Fruit fly (Drosophila melanogaster) whole organism, embryonic: Measurements from ENCODE around the gene VhaM9.7-d.

ENCODE experiments used
- Antp ChIP-seq: fragments of 200-800 bp; sonication (Bioruptor generic); optimal IDR thresholded peaks from 3 replicates; lab custom pipeline; 2016; ENCODE audit warnings: missing biosample characterization, missing genetic modification characterization
- Atf-2 ChIP-seq: fragments of 200-800 bp; sonication (Bioruptor generic); optimal IDR thresholded peaks from 2 replicates; lab custom pipeline; 2016; ENCODE audit warnings: missing biosample characterization, missing genetic modification characterization
- CG10565 ChIP-seq: fragments of 200-800 bp; sonication (Bioruptor generic); optimal IDR thresholded peaks from 3 replicates; lab custom pipeline; 2016; ENCODE audit warnings: missing biosample characterization, mild to moderate bottlenecking, missing genetic modification characterization
- CG11085 ChIP-seq: fragments of 200-800 bp; sonication (Bioruptor generic); IDR thresholded peaks from 2 replicates; pipeline ENCODE4 v1.3.6; 2022; ENCODE audit warnings: missing biosample characterization, missing genetic modification characterization
- CG11456 ChIP-seq: fragments of 200-800 bp; sonication (Bioruptor generic); IDR thresholded peaks from 3 replicates; pipeline ENCODE4 v1.3.6; 2022; ENCODE audit warnings: missing biosample characterization, missing genetic modification characterization
- CG11723 ChIP-seq: fragments of 200-800 bp; sonication (Bioruptor generic); optimal IDR thresholded peaks from 2 replicates; lab custom pipeline; 2017; ENCODE audit warnings: missing biosample characterization, mild to moderate bottlenecking, missing genetic modification characterization
- CG13424 ChIP-seq: fragments of 200-800 bp; sonication (Bioruptor generic); optimal IDR thresholded peaks from 2 replicates; lab custom pipeline; 2019; ENCODE audit warnings: missing biosample characterization, mild to moderate bottlenecking, missing genetic modification characterization, moderate library complexity
- CG14014 ChIP-seq: fragments of 200-800 bp; sonication (Bioruptor generic); IDR thresholded peaks from 2 replicates; pipeline ENCODE4 v1.3.6; 2022; ENCODE audit warnings: missing biosample characterization, missing genetic modification characterization
- CG14050 ChIP-seq: fragments of 200-800 bp; sonication (Bioruptor generic); IDR thresholded peaks from 3 replicates; pipeline ENCODE4 v1.3.6; 2022; ENCODE audit warnings: missing biosample characterization, missing genetic modification characterization
- CG14441 ChIP-seq: fragments of 200-800 bp; sonication (Bioruptor generic); IDR thresholded peaks from 2 replicates; pipeline ENCODE4 v1.3.6; 2022; ENCODE audit warnings: missing biosample characterization, missing genetic modification characterization
- CG17359 ChIP-seq: fragments of 200-800 bp; sonication (Bioruptor generic); optimal IDR thresholded peaks from 3 replicates; lab custom pipeline; 2018; ENCODE audit warnings: missing biosample characterization, mild to moderate bottlenecking, missing genetic modification characterization, moderate library complexity
- CG17385 ChIP-seq: fragments of 200-800 bp; sonication (Bioruptor generic); optimal IDR thresholded peaks from 3 replicates; lab custom pipeline; 2018; ENCODE audit warnings: missing biosample characterization, mild to moderate bottlenecking, missing genetic modification characterization
- CG1832 ChIP-seq: fragments of 200-800 bp; sonication (Bioruptor generic); optimal IDR thresholded peaks from 2 replicates; lab custom pipeline; 2017; ENCODE audit warnings: missing biosample characterization, mild to moderate bottlenecking, missing genetic modification characterization, inconsistent platforms
- CG18599 ChIP-seq: fragments of 200-800 bp; sonication (Bioruptor generic); optimal IDR thresholded peaks from 3 replicates; lab custom pipeline; 2017; ENCODE audit warnings: missing biosample characterization, missing genetic modification characterization, mild to moderate bottlenecking, moderate library complexity, missing genetic modification reagents
- CG30403 ChIP-seq: fragments of 200-800 bp; sonication (Bioruptor generic); optimal IDR thresholded peaks from 3 replicates; lab custom pipeline; 2016; ENCODE audit warnings: missing biosample characterization, missing genetic modification characterization
- CG31224 ChIP-seq: fragments of 200-800 bp; sonication (Bioruptor generic); IDR thresholded peaks from 2 replicates; pipeline ENCODE4 v1.3.6; 2022; ENCODE audit warnings: missing biosample characterization, missing genetic modification characterization
- CG32772 ChIP-seq: fragments of 200-800 bp; sonication (Bioruptor generic); IDR thresholded peaks from 2 replicates; pipeline ENCODE4 v1.3.6; 2022; ENCODE audit warnings: missing biosample characterization, missing genetic modification characterization
- CG33213 ChIP-seq: fragments of 200-800 bp; sonication (Bioruptor generic); optimal IDR thresholded peaks from 3 replicates; lab custom pipeline; 2016; ENCODE audit warnings: missing biosample characterization, missing genetic modification characterization
- CG7556 ChIP-seq: fragments of 200-800 bp; sonication (Bioruptor generic); optimal IDR thresholded peaks from 2 replicates; lab custom pipeline; 2017; ENCODE audit warnings: missing biosample characterization, mild to moderate bottlenecking, missing genetic modification characterization
- CG8359 ChIP-seq: fragments of 200-800 bp; sonication (Bioruptor generic); optimal IDR thresholded peaks from 2 replicates; lab custom pipeline; 2017; ENCODE audit warnings: missing biosample characterization, mild to moderate bottlenecking, missing genetic modification characterization, borderline replicate concordance
- CG9932 ChIP-seq: fragments of 200-800 bp; sonication (Bioruptor generic); IDR thresholded peaks from 2 replicates; pipeline ENCODE4 v1.3.6; 2022; ENCODE audit warnings: missing biosample characterization, missing genetic modification characterization
- D19A ChIP-seq: fragments of 200-800 bp; optimal IDR thresholded peaks from 3 replicates; lab custom pipeline; 2019; ENCODE audit warnings: missing biosample characterization, mild to moderate bottlenecking, missing genetic modification characterization, moderate library complexity
- Elba2 ChIP-seq: fragments of 200-800 bp; sonication (Bioruptor generic); optimal IDR thresholded peaks from 3 replicates; lab custom pipeline; 2016; ENCODE audit warnings: missing biosample characterization, missing genetic modification characterization
- Ets65A ChIP-seq: fragments of 200-800 bp; sonication (Bioruptor generic); peaks from one replicate; lab custom pipeline; 2016; ENCODE audit warnings: missing biosample characterization, missing genetic modification characterization
- Hmx ChIP-seq: fragments of 200-800 bp; sonication (Bioruptor generic); optimal IDR thresholded peaks from 2 replicates; lab custom pipeline; 2016; ENCODE audit warnings: missing biosample characterization, missing genetic modification characterization
- Oaz ChIP-seq: fragments of 200-800 bp; sonication (Bioruptor generic); IDR thresholded peaks from 2 replicates; pipeline ENCODE4 v1.3.6; 2022; ENCODE audit warnings: missing biosample characterization, missing genetic modification characterization
- PHDP ChIP-seq: fragments of 200-800 bp; sonication (Bioruptor generic); optimal IDR thresholded peaks from 3 replicates; lab custom pipeline; 2018; ENCODE audit warnings: missing biosample characterization, mild to moderate bottlenecking, missing genetic modification characterization, moderate library complexity
- Side ChIP-seq: fragments of 200-800 bp; sonication (Bioruptor generic); optimal IDR thresholded peaks from 2 replicates; lab custom pipeline; 2016; ENCODE audit warnings: missing biosample characterization, missing genetic modification characterization
- Ssrp ChIP-seq: fragments of 200-800 bp; sonication (Bioruptor generic); optimal IDR thresholded peaks from 2 replicates; lab custom pipeline; 2018; ENCODE audit warnings: missing biosample characterization, mild to moderate bottlenecking, missing genetic modification characterization, moderate library complexity
- Taf1 ChIP-seq: fragments of 200-800 bp; sonication (Bioruptor generic); IDR thresholded peaks from 2 replicates; pipeline ENCODE4 v1.3.6; 2022; ENCODE audit warnings: missing biosample characterization, missing genetic modification characterization
- abd-A ChIP-seq: fragments of 200-800 bp; sonication (Bioruptor generic); optimal IDR thresholded peaks from 3 replicates; lab custom pipeline; 2019; ENCODE audit warnings: missing biosample characterization, mild to moderate bottlenecking, missing genetic modification characterization, moderate library complexity
- ash1 ChIP-seq: fragments of 200-800 bp; sonication (Bioruptor generic); optimal IDR thresholded peaks from 2 replicates; lab custom pipeline; 2018; ENCODE audit warnings: missing biosample characterization, mild to moderate bottlenecking, missing genetic modification characterization
- bowl ChIP-seq: fragments of 200-800 bp; sonication (Bioruptor generic); IDR thresholded peaks from 2 replicates; pipeline ENCODE4 v1.3.6; 2022; ENCODE audit warnings: missing biosample characterization, missing genetic modification characterization
- chn ChIP-seq: fragments of 200-800 bp; sonication (Bioruptor generic); optimal IDR thresholded peaks from 2 replicates; lab custom pipeline; 2016; ENCODE audit warnings: missing biosample characterization, missing genetic modification characterization
- disco-r ChIP-seq: fragments of 200-800 bp; sonication (Bioruptor generic); optimal IDR thresholded peaks from 2 replicates; lab custom pipeline; 2016; ENCODE audit warnings: missing biosample characterization, missing genetic modification characterization
- fd64A ChIP-seq: fragments of 200-800 bp; sonication (Bioruptor generic); optimal IDR thresholded peaks from 3 replicates; lab custom pipeline; 2018; ENCODE audit warnings: missing biosample characterization, mild to moderate bottlenecking, missing genetic modification characterization
- gro ChIP-seq: fragments of 200-800 bp; sonication (Bioruptor generic); optimal IDR thresholded peaks from 2 replicates; lab custom pipeline; 2016; ENCODE audit warnings: missing biosample characterization, missing genetic modification characterization
- nmo ChIP-seq: fragments of 200-800 bp; sonication (Bioruptor generic); optimal IDR thresholded peaks from 2 replicates; lab custom pipeline; 2018; ENCODE audit warnings: missing biosample characterization, mild to moderate bottlenecking, missing genetic modification characterization, moderate library complexity
- odd ChIP-seq: fragments of 200-800 bp; sonication (Bioruptor generic); optimal IDR thresholded peaks from 2 replicates; lab custom pipeline; 2017; ENCODE audit warnings: missing biosample characterization, mild to moderate bottlenecking, missing genetic modification characterization
- ro ChIP-seq: fragments of 200-800 bp; sonication (Bioruptor generic); IDR thresholded peaks from 2 replicates; pipeline ENCODE4 v1.3.6; 2022; ENCODE audit warnings: missing biosample characterization, missing genetic modification characterization
- sd ChIP-seq: fragments of 200-800 bp; sonication (Bioruptor generic); optimal IDR thresholded peaks from 3 replicates; lab custom pipeline; 2018; ENCODE audit warnings: missing biosample characterization, mild to moderate bottlenecking, missing genetic modification characterization, moderate library complexity
- seq ChIP-seq: fragments of 200-800 bp; sonication (Bioruptor generic); IDR thresholded peaks from 2 replicates; pipeline ENCODE4 v1.3.6; 2022; ENCODE audit warnings: missing biosample characterization, missing genetic modification characterization
- sima ChIP-seq: fragments of 200-800 bp; sonication (Bioruptor generic); optimal IDR thresholded peaks from 2 replicates; lab custom pipeline; 2016; ENCODE audit warnings: missing biosample characterization, missing genetic modification characterization
- slou ChIP-seq: fragments of 200-800 bp; sonication (Bioruptor generic); optimal IDR thresholded peaks from 3 replicates; lab custom pipeline; 2016; ENCODE audit warnings: missing biosample characterization, missing genetic modification characterization
- sna ChIP-seq: fragments of 200-800 bp; sonication (Bioruptor generic); IDR thresholded peaks from 2 replicates; pipeline ENCODE4 v1.3.6; 2022; ENCODE audit warnings: missing biosample characterization, missing genetic modification characterization; ENCODE audit not compliant: partially characterized antibody
- tna ChIP-seq: fragments of 200-800 bp; sonication (Bioruptor generic); IDR thresholded peaks from 2 replicates; pipeline ENCODE4 v1.3.6; 2022; ENCODE audit warnings: missing biosample characterization, missing genetic modification characterization; ENCODE audit not compliant: partially characterized antibody
- toy ChIP-seq: fragments of 200-800 bp; sonication (Bioruptor generic); IDR thresholded peaks from 2 replicates; pipeline ENCODE4 v1.3.6; 2022; ENCODE audit warnings: missing biosample characterization, missing genetic modification characterization
- usp ChIP-seq: fragments of >200 bp; optimal IDR thresholded peaks from 2 replicates; lab custom pipeline; 2017; ENCODE audit warnings: missing biosample characterization, missing genetic modification characterization
- wor ChIP-seq: fragments of 200-800 bp; sonication (Bioruptor generic); IDR thresholded peaks from 2 replicates; pipeline ENCODE4 v1.3.6; 2022; ENCODE audit warnings: missing biosample characterization, missing genetic modification characterization

Gene VhaM9.7-d

DNA sequence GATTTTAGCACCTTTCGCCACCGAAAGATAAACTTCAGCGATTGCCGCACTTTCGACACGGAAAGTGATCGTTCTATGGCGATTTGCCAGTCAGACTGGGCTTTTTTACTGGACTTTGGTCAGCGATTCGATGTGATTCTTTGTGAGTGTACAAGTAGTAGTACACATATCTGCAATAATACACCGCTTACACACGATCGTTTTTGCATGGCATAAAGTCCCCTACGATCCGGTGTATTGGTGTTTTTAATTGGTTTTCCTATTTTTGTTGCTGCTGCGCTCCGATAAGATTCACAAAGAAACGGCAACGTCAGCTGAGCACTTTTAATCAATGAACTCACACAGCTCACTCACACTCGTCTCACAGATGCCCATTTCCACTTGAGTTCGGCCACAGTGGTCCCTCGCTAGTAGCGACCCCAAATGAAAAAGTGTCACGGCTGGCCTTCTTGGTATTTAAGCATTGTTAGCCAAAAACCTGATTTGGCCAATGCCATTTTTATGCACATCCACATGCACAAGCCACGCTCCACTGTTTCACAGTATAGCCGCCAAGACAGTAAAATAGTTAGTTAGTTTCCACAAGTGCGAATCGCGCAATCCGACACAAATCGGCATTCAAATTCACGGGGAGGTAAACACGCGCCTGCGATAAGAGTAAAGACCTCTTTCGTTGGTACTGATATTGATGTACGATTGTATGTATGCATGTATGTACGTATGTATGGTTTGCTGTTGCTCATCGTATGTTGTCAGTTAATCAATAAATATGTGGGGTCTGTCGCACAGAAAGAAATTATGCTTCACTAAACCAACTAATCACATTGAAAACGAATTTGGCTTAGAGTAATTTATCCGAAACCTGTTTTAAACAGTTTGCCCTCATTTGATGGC is 11.4 kb downstream of the VhaM9.7-d start (continued):
- TF ChIP-seq CG33213 (GFP tag; lab: Kevin White, UChicago), result peak; percentile 89
- TF ChIP-seq abd-A, result peak; percentile 45
- peak; percentile 94 for TF ChIP-seq Side (GFP tag; lab: Kevin White, UChicago)
- peak; percentile 91 for TF ChIP-seq CG13424 (tag; lab: Kevin White, UChicago)
- peak; percentile 89 for TF ChIP-seq odd (GFP tag; lab: Kevin White, UChicago)
- TF ChIP-seq disco-r (GFP tag; lab: Kevin White, UChicago), result peak; percentile 87
- TF ChIP-seq Oaz (GFP tag; lab: Robert Waterston, UW), result peak; percentile 95
- peak; percentile 92 for TF ChIP-seq ash1 (GFP tag; lab: Kevin White, UChicago)
- TF ChIP-seq CG14441 (GFP tag; lab: Robert Waterston, UW), result peak; percentile 98
- peak; percentile 96 for TF ChIP-seq gro (GFP tag; lab: Kevin White, UChicago)
- TF ChIP-seq CG32772 (GFP tag; lab: Robert Waterston, UW), result peak; percentile 94
- TF ChIP-seq Antp (GFP tag; lab: Kevin White, UChicago), result peak; percentile 98
- TF ChIP-seq seq (GFP tag; lab: Robert Waterston, UW), result peak; percentile 96
- TF ChIP-seq Ssrp, result peak; percentile 77
- TF ChIP-seq sima (GFP tag; lab: Kevin White, UChicago), result peak; percentile 76
- TF ChIP-seq toy (GFP tag; lab: Robert Waterston, UW), result peak; percentile 94
- TF ChIP-seq D19A, result peak; percentile 60
- TF ChIP-seq CG14050 (GFP tag; lab: Robert Waterston, UW), result peak; percentile 95
- peak; percentile 51 for TF ChIP-seq slou (GFP tag; lab: Kevin White, UChicago)
- peak; percentile 91 for TF ChIP-seq CG30403 (GFP tag; lab: Kevin White, UChicago)
- TF ChIP-seq CG17359 (tag; lab: Kevin White, UChicago), result peak; percentile 83
- TF ChIP-seq CG14014 (GFP tag; lab: Robert Waterston, UW), result peak; percentile 99
- peak; percentile 84 for TF ChIP-seq nmo (GFP tag; lab: Kevin White, UChicago)
- peak; percentile 91 for TF ChIP-seq PHDP
- TF ChIP-seq wor (GFP tag; lab: Robert Waterston, UW), result peak; percentile 87
- TF ChIP-seq CG18599 (GFP tag; lab: Kevin White, UChicago), result peak; percentile 98
- TF ChIP-seq tna (GFP tag; lab: Robert Waterston, UW), result no peak
- TF ChIP-seq CG8359 (GFP tag; lab: Kevin White, UChicago), result peak; percentile 34
- peak; percentile 88 for TF ChIP-seq chn (GFP tag; lab: Kevin White, UChicago)
- peak; percentile 98 for TF ChIP-seq CG11456 (GFP tag; lab: Robert Waterston, UW)
- peak; percentile 95 for TF ChIP-seq CG11085 (GFP tag; lab: Robert Waterston, UW)
- peak; percentile 84 for TF ChIP-seq ro (GFP tag; lab: Robert Waterston, UW)
- TF ChIP-seq CG31224 (GFP tag; lab: Robert Waterston, UW), result peak; percentile 94
- TF ChIP-seq Taf1, result peak; percentile 96
- TF ChIP-seq Atf-2 (GFP tag; lab: Kevin White, UChicago), result peak; percentile 90
- no peak for TF ChIP-seq sna (GFP tag; lab: Robert Waterston, UW)
- no peak for TF ChIP-seq Elba2 (GFP tag; lab: Kevin White, UChicago)
- peak; percentile 93 for TF ChIP-seq sd
- TF ChIP-seq CG9932 (GFP tag; lab: Robert Waterston, UW), result peak; percentile 99
- peak; percentile 93 for TF ChIP-seq bowl (GFP tag; lab: Robert Waterston, UW)
- peak; percentile 89 for TF ChIP-seq CG7556
- peak; percentile 77 for TF ChIP-seq Hmx (GFP tag; lab: Kevin White, UChicago)
- peak; percentile 91 for TF ChIP-seq CG11723 (GFP tag; lab: Kevin White, UChicago)
- peak; percentile 99 for TF ChIP-seq Ets65A (GFP tag; lab: Kevin White, UChicago)
- TF ChIP-seq fd64A (GFP tag; lab: Kevin White, UChicago), result peak; percentile 30
- TF ChIP-seq CG10565, result no peak
- TF ChIP-seq CG17385 (GFP tag; lab: Kevin White, UChicago), result peak; percentile 89
- TF ChIP-seq usp (GFP tag; lab: Kevin White, UChicago), result no peak
- TF ChIP-seq CG1832 (GFP tag; lab: Kevin White, UChicago), result no peak
